Worm (Caenorhabditis elegans) whole organism, young adult: Measurements from ENCODE around the gene mrps-23.
A peak's percentile ranks its signal among the peaks of the same experiment; 100 is the strongest.

Source experiments
- F10E7.11 ChIP-seq: sonication (generic microtip); optimal IDR thresholded peaks from 2 replicates; lab custom pipeline; 2017; ENCODE audit warnings: mild to moderate bottlenecking, missing genetic modification characterization, moderate library complexity, missing compliant biosample characterization
- F22D6.2 ChIP-seq: sonication (generic microtip); optimal IDR thresholded peaks from 2 replicates; lab custom pipeline; 2016; ENCODE audit warnings: mild to moderate bottlenecking, missing genetic modification characterization, missing compliant biosample characterization
- F33H1.4 ChIP-seq: fragments of 200-800 bp; sonication (Bioruptor generic); IDR thresholded peaks from 2 replicates; pipeline ENCODE4 v1.3.6; 2022; ENCODE audit warnings: missing genetic modification reagents, missing genetic modification characterization, missing compliant biosample characterization
- F49E8.2 ChIP-seq: sonication (generic microtip); optimal IDR thresholded peaks from 3 replicates; lab custom pipeline; 2017; ENCODE audit warnings: missing genetic modification characterization, mild to moderate bottlenecking, missing compliant biosample characterization, antibody characterized with exemption, moderate library complexity; ENCODE audit not compliant: insufficient read depth
- K12H6.12 ChIP-seq: fragments of 200-800 bp; sonication (Bioruptor generic); optimal IDR thresholded peaks from 2 replicates; lab custom pipeline; 2018; ENCODE audit warnings: mild to moderate bottlenecking, missing genetic modification characterization, missing compliant biosample characterization
- T07F8.4 ChIP-seq: sonication (generic microtip); optimal IDR thresholded peaks from 2 replicates; lab custom pipeline; 2016; ENCODE audit warnings: mild to moderate bottlenecking, missing genetic modification characterization, moderate library complexity, missing compliant biosample characterization
- T26A5.8 ChIP-seq: sonication (generic microtip); optimal IDR thresholded peaks from 2 replicates; lab custom pipeline; 2016; ENCODE audit warnings: missing genetic modification characterization, missing compliant biosample characterization
- attf-3 ChIP-seq: fragments of 200-800 bp; sonication (Bioruptor generic); conservative IDR thresholded peaks from 2 replicates; pipeline ENCODE4 v1.3.6; 2022; ENCODE audit warnings: missing genetic modification reagents, missing genetic modification characterization, missing compliant biosample characterization
- attf-5 ChIP-seq: fragments of 200-800 bp; sonication (Bioruptor generic); optimal IDR thresholded peaks from 2 replicates; lab custom pipeline; 2018; ENCODE audit warnings: mild to moderate bottlenecking, missing genetic modification characterization, missing compliant biosample characterization
- ceh-27 ChIP-seq: fragments of 200-800 bp; sonication (Bioruptor generic); optimal IDR thresholded peaks from 2 replicates; lab custom pipeline; 2018; ENCODE audit warnings: mild to moderate bottlenecking, missing genetic modification characterization, moderate library complexity, missing compliant biosample characterization
- ceh-91 ChIP-seq: fragments of 200-800 bp; sonication (Bioruptor generic); IDR thresholded peaks from 2 replicates; pipeline ENCODE4 v1.3.6; 2022; ENCODE audit warnings: missing genetic modification reagents, missing genetic modification characterization, missing compliant biosample characterization
- efl-1 ChIP-seq: fragments of 150-350 bp; optimal IDR thresholded peaks from 2 replicates; lab custom pipeline; 2014; ENCODE audit warnings: missing biosample characterization, missing genetic modification reagents, missing genetic modification characterization
- fkh-3 ChIP-seq: sonication (generic microtip); optimal IDR thresholded peaks from 2 replicates; lab custom pipeline; 2016; ENCODE audit warnings: mild to moderate bottlenecking, missing genetic modification characterization, missing compliant biosample characterization
- him-1 ChIP-seq: sonication (generic microtip); optimal IDR thresholded peaks from 2 replicates; lab custom pipeline; 2016; ENCODE audit warnings: missing genotype, missing genetic modification reagents, missing genetic modification characterization, missing compliant biosample characterization
- hmg-1.2 ChIP-seq: fragments of 200-800 bp; sonication (Bioruptor generic); IDR thresholded peaks from 2 replicates; pipeline ENCODE4 v1.3.6; 2022; ENCODE audit warnings: missing genetic modification reagents, missing genetic modification characterization, missing compliant biosample characterization
- lag-1 ChIP-seq: fragments of 200-800 bp; sonication (Bioruptor generic); IDR thresholded peaks from 2 replicates; pipeline ENCODE4 v1.3.6; 2022; ENCODE audit warnings: missing genetic modification reagents, missing genetic modification characterization, missing compliant biosample characterization
- let-607 ChIP-seq, 2 experiments: fragments of 200-800 bp in 1 of 2; sonication (Bioruptor generic) in 1 of 2; sonication (generic microtip) in 1 of 2; optimal IDR thresholded peaks; 2 replicates each; lab custom pipeline; 2016 to 2018; ENCODE audit warnings: mild to moderate bottlenecking in 2 of 2, missing compliant biosample characterization in 2 of 2, missing genetic modification characterization in 2 of 2, moderate library complexity in 2 of 2, missing genotype in 1 of 2
- lin-35 ChIP-seq, 3 experiments: fragments of 150-350 bp in 2 of 3; sonication (generic microtip) in 1 of 3; optimal IDR thresholded peaks; 2 replicates each; lab custom pipeline; 2014 to 2018; ENCODE audit warnings: missing biosample characterization in 3 of 3, missing genetic modification characterization in 3 of 3, missing genetic modification reagents in 3 of 3
- lin-40 ChIP-seq: sonication (generic microtip); optimal IDR thresholded peaks from 2 replicates; lab custom pipeline; 2016; ENCODE audit warnings: missing genetic modification characterization, mild to moderate bottlenecking, missing compliant biosample characterization, missing genotype, missing genetic modification reagents
- lin-54 ChIP-seq: fragments of 200-800 bp; sonication (Bioruptor generic); optimal IDR thresholded peaks from 2 replicates; lab custom pipeline; 2018; ENCODE audit warnings: mild to moderate bottlenecking, missing genetic modification characterization, missing compliant biosample characterization
- lsl-1 ChIP-seq: fragments of 200-800 bp; sonication (Bioruptor generic); optimal IDR thresholded peaks from 2 replicates; lab custom pipeline; 2018; ENCODE audit warnings: mild to moderate bottlenecking, missing genetic modification characterization, moderate library complexity, missing compliant biosample characterization
- madf-6 ChIP-seq: fragments of 200-800 bp; sonication (Bioruptor generic); IDR thresholded peaks from 2 replicates; pipeline ENCODE4 v1.3.6; 2022; ENCODE audit warnings: missing genetic modification reagents, missing genetic modification characterization, missing compliant biosample characterization
- madf-8 ChIP-seq: fragments of 200-800 bp; sonication (Bioruptor generic); conservative IDR thresholded peaks from 2 replicates; pipeline ENCODE4 v1.3.6; 2022; ENCODE audit warnings: missing genetic modification reagents, missing genetic modification characterization, missing compliant biosample characterization
- nfya-1 ChIP-seq: sonication (generic microtip); optimal IDR thresholded peaks from 2 replicates; lab custom pipeline; 2017; ENCODE audit warnings: antibody characterized with exemption, missing compliant biosample characterization, missing genetic modification characterization, borderline replicate concordance; ENCODE audit not compliant: insufficient read depth
- pbrm-1 ChIP-seq: fragments of 200-800 bp; sonication (Bioruptor generic); IDR thresholded peaks from 2 replicates; pipeline ENCODE4 v1.3.6; 2022; ENCODE audit warnings: missing genetic modification reagents, missing genetic modification characterization, missing compliant biosample characterization
- pha-4 ChIP-seq: fragments of 150-350 bp; sonication (generic microtip); optimal IDR thresholded peaks from 2 replicates; lab custom pipeline; 2014; ENCODE audit warnings: missing biosample characterization, missing genetic modification reagents, missing genetic modification characterization
- rec-8 ChIP-seq, 2 experiments: sonication (generic microtip); optimal IDR thresholded peaks; 2 replicates each; lab custom pipeline; 2016; ENCODE audit warnings: mild to moderate bottlenecking in 2 of 2, missing genetic modification characterization in 2 of 2, missing genetic modification reagents in 2 of 2, missing genotype in 2 of 2, missing biosample characterization in 1 of 2, missing compliant biosample characterization in 1 of 2, moderate library complexity in 1 of 2
- rpc-1 ChIP-seq, 2 experiments: fragments of 150-350 bp in 1 of 2; sonication (generic microtip) in 1 of 2; optimal IDR thresholded peaks; 2 replicates each; lab custom pipeline; 2014 to 2018; ENCODE audit warnings: missing biosample characterization in 1 of 2, missing genetic modification characterization in 1 of 2, missing genetic modification reagents in 1 of 2, missing genotype in 1 of 2
- sdz-38 ChIP-seq: sonication (generic microtip); optimal IDR thresholded peaks from 2 replicates; lab custom pipeline; 2016; ENCODE audit warnings: missing genotype, missing genetic modification characterization, missing compliant biosample characterization
- snpc-1.3 ChIP-seq: sonication (generic microtip); optimal IDR thresholded peaks from 2 replicates; lab custom pipeline; 2017; ENCODE audit warnings: missing genetic modification characterization, mild to moderate bottlenecking, missing compliant biosample characterization, antibody characterized with exemption, moderate library complexity, missing genotype, missing genetic modification reagents; ENCODE audit not compliant: insufficient read depth
- snpc-3.4 ChIP-seq: sonication (generic microtip); optimal IDR thresholded peaks from 2 replicates; lab custom pipeline; 2017; ENCODE audit warnings: missing genetic modification characterization, mild to moderate bottlenecking, missing compliant biosample characterization, antibody characterized with exemption, moderate library complexity, missing genotype, missing genetic modification reagents
- tbp1 ChIP-seq: fragments of 200-800 bp; sonication (Bioruptor generic); optimal IDR thresholded peaks from 2 replicates; lab custom pipeline; 2018; ENCODE audit warnings: mild to moderate bottlenecking, missing genetic modification characterization, missing compliant biosample characterization
- tlf-1 ChIP-seq: fragments of 200-800 bp; sonication (Bioruptor generic); optimal IDR thresholded peaks from 2 replicates; lab custom pipeline; 2018; ENCODE audit warnings: mild to moderate bottlenecking, missing genetic modification characterization, missing compliant biosample characterization
- unc-62 ChIP-seq: fragments of 150-350 bp; optimal IDR thresholded peaks from 2 replicates; lab custom pipeline; 2014; ENCODE audit warnings: missing biosample characterization, missing genetic modification reagents, missing genetic modification characterization
- xnd-1 ChIP-seq: sonication (generic microtip); optimal IDR thresholded peaks from 2 replicates; lab custom pipeline; 2016; ENCODE audit warnings: missing genotype, missing genetic modification reagents, missing genetic modification characterization, missing compliant biosample characterization
- ztf-25 ChIP-seq: fragments of 200-800 bp; sonication (Bioruptor generic); IDR thresholded peaks from 2 replicates; pipeline ENCODE4 v1.3.6; 2022; ENCODE audit warnings: missing genetic modification reagents, missing genetic modification characterization, missing compliant biosample characterization
- ztf-26 ChIP-seq: sonication (generic microtip); optimal IDR thresholded peaks from 2 replicates; lab custom pipeline; 2017; ENCODE audit warnings: missing genetic modification characterization, missing compliant biosample characterization
- ztf-3 ChIP-seq: fragments of 200-800 bp; sonication (Bioruptor generic); optimal IDR thresholded peaks from 2 replicates; lab custom pipeline; 2018; ENCODE audit warnings: mild to moderate bottlenecking, missing genetic modification characterization, missing compliant biosample characterization

Gene mrps-23

ce11 chrIII:9561158-9561557 is 37.7 kb upstream of the mrps-23 start, which contains the start of gene C48B4.8:
Gene C48B4.8 (minus strand): TSS chrIII:9561258.
- TF ChIP-seq hmg-1.2 (GFP tag; lab: Robert Waterston, UW) = no peak
- no peak for TF ChIP-seq ceh-27 (GFP tag; lab: Kevin White, UChicago)

ce11 chrIII:9559381-9559881 is 36.0 kb upstream of the mrps-23 start, which contains the start of gene C48B4.7:
Gene C48B4.7 (minus strand): TSS chrIII:9559431.
- TF ChIP-seq ztf-25 (GFP tag; lab: Robert Waterston, UW) (no peak), F49E8.2 (tag; lab: Kevin White, UChicago) (peak; percentile 44), efl-1 (GFP tag; lab: Kevin White, UChicago) (peak; percentile 31), ceh-91 (GFP tag; lab: Robert Waterston, UW) (no peak), madf-6 (peak; percentile 90), attf-3 (GFP tag; lab: Robert Waterston, UW) (no peak), unc-62 (GFP tag; lab: Kevin White, UChicago) (no peak), lag-1 (GFP tag; lab: Robert Waterston, UW) (no peak), F33H1.4 (GFP tag; lab: Robert Waterston, UW) (peak; percentile 90), nfya-1 (tag; lab: Kevin White, UChicago) (no peak), snpc-3.4 (tag; lab: Kevin White, UChicago) (peak; percentile 37), lsl-1 (GFP tag; lab: Kevin White, UChicago) (peak; percentile 87), snpc-1.3 (tag; lab: Kevin White, UChicago) (peak; percentile 14), madf-8 (GFP tag; lab: Robert Waterston, UW) (peak; percentile 78), xnd-1 (tag; lab: Kevin White, UChicago) (peak; percentile 78), K12H6.12 (tag; lab: Kevin White, UChicago) (no peak), attf-5 (no peak), rpc-1 (optimal IDR thresholded peaks at IDR 0.05; lab: Kevin White, UChicago) (no peak), rpc-1 (tag; optimal IDR thresholded peaks at IDR 0.05; lab: Kevin White, UChicago) (no peak), T26A5.8 (tag; lab: Kevin White, UChicago) (no peak), him-1 (tag; lab: Kevin White, UChicago) (peak; percentile 64), lin-40 (tag; lab: Kevin White, UChicago) (no peak), pbrm-1 (GFP tag; lab: Robert Waterston, UW) (no peak), sdz-38 (tag; lab: Kevin White, UChicago) (no peak), ztf-3 (GFP tag; lab: Kevin White, UChicago) (no peak)
- TF ChIP-seq, all 124 proteins: peak for 10

DNA sequence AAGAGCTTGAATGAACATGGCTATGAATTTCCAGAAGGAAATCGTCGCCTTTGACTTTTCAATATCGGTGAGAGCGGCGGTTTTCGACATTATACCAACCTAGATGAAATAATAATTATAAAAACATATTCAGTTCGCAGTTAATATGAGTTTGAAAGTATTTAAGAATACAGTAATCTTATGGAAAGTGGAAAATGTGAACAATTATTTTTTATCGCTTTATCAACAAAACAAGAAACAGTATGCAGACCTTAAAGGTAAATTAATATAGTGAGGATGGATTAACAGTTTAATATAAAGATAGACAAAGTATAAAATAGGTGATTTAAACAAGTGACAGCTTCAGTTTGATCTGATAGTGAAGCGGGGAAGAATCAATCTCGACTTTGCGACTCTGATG is 35.0 kb upstream of the mrps-23 start, which contains the start of gene C48B4.6:
Gene C48B4.6 (minus strand): TSS at position 101 of the 400 bp plus-strand sequence.
- no peak for TF ChIP-seq ztf-3 (GFP tag; lab: Kevin White, UChicago)
- TF ChIP-seq tlf-1 (GFP tag; lab: Kevin White, UChicago) = no peak
- no peak for TF ChIP-seq ztf-26 (tag; lab: Kevin White, UChicago)
- no peak for TF ChIP-seq lin-54
- TF ChIP-seq T07F8.4 = no peak
- no peak for TF ChIP-seq let-607 (tag; optimal IDR thresholded peaks at IDR 0.05; lab: Kevin White, UChicago)
- TF ChIP-seq him-1 (tag; lab: Kevin White, UChicago) = no peak
- no peak for TF ChIP-seq F22D6.2 (tag; lab: Kevin White, UChicago)
- TF ChIP-seq rec-8 (tag; optimal IDR thresholded peaks at IDR 0.05; lab: Kevin White, UChicago) = no peak
- no peak for TF ChIP-seq fkh-3
- no peak for TF ChIP-seq F10E7.11
- TF ChIP-seq pha-4 (tag; lab: Kevin White, UChicago) = no peak
- no peak for TF ChIP-seq lin-35 (GFP tag; optimal IDR thresholded peaks at IDR 0.05; lab: Kevin White, UChicago)
- TF ChIP-seq tbp1 = no peak
